Worm (Caenorhabditis elegans) whole organism, young adult: ENCODE data around the gene K07H8.2.

Experiments used
- B0336.3 ChIP-seq: fragments of 200-800 bp; sonication (Bioruptor generic); IDR thresholded peaks from 2 replicates; pipeline ENCODE4 v1.3.6; 2022; ENCODE audit warnings: missing genetic modification characterization, missing compliant biosample characterization
- C17E4.6 ChIP-seq: fragments of 200-800 bp; sonication (Bioruptor generic); IDR thresholded peaks from 2 replicates; pipeline ENCODE4 v1.3.6; 2022; ENCODE audit warnings: missing genetic modification reagents, missing genetic modification characterization, missing compliant biosample characterization
- D2030.7 ChIP-seq: fragments of 200-800 bp; sonication (Bioruptor generic); IDR thresholded peaks from 2 replicates; pipeline ENCODE4 v1.3.6; 2022; ENCODE audit warnings: missing genetic modification reagents, missing genetic modification characterization, missing compliant biosample characterization
- F23B12.7 ChIP-seq: sonication (generic microtip); optimal IDR thresholded peaks from 2 replicates; lab custom pipeline; 2017; ENCODE audit warnings: missing genetic modification characterization, mild to moderate bottlenecking, missing compliant biosample characterization, antibody characterized with exemption, moderate library complexity; ENCODE audit not compliant: insufficient read depth
- F33H1.4 ChIP-seq: fragments of 200-800 bp; sonication (Bioruptor generic); IDR thresholded peaks from 2 replicates; pipeline ENCODE4 v1.3.6; 2022; ENCODE audit warnings: missing genetic modification reagents, missing genetic modification characterization, missing compliant biosample characterization
- F49E8.2 ChIP-seq: sonication (generic microtip); optimal IDR thresholded peaks from 3 replicates; lab custom pipeline; 2017; ENCODE audit warnings: missing genetic modification characterization, mild to moderate bottlenecking, missing compliant biosample characterization, antibody characterized with exemption, moderate library complexity; ENCODE audit not compliant: insufficient read depth
- F57C9.4 ChIP-seq: sonication (generic microtip); optimal IDR thresholded peaks from 2 replicates; lab custom pipeline; 2017; ENCODE audit warnings: mild to moderate bottlenecking, missing genetic modification characterization, missing compliant biosample characterization
- Y53F4B.3 ChIP-seq: fragments of 200-800 bp; sonication (Bioruptor generic); IDR thresholded peaks from 2 replicates; pipeline ENCODE4 v1.3.6; 2022; ENCODE audit warnings: missing genetic modification reagents, missing genetic modification characterization, missing compliant biosample characterization
- Y95B8A.8 ChIP-seq: fragments of 200-800 bp; sonication (Bioruptor generic); IDR thresholded peaks from 2 replicates; pipeline ENCODE4 v1.3.6; 2022; ENCODE audit warnings: missing genetic modification reagents, missing genetic modification characterization, missing compliant biosample characterization
- ZK185.1 ChIP-seq: sonication (generic microtip); optimal IDR thresholded peaks from 2 replicates; lab custom pipeline; 2016; ENCODE audit warnings: mild to moderate bottlenecking, missing genetic modification characterization, missing compliant biosample characterization; ENCODE audit not compliant: poor library complexity, severe bottlenecking
- akir-1 ChIP-seq: fragments of 200-800 bp; sonication (Bioruptor generic); optimal IDR thresholded peaks from 2 replicates; lab custom pipeline; 2018; ENCODE audit warnings: mild to moderate bottlenecking, missing genetic modification characterization, moderate library complexity, missing compliant biosample characterization
- atf-7 ChIP-seq: sonication (generic microtip); optimal IDR thresholded peaks from 2 replicates; lab custom pipeline; 2017; ENCODE audit warnings: mild to moderate bottlenecking, missing genetic modification characterization, missing compliant biosample characterization
- attf-6 ChIP-seq: fragments of 200-800 bp; sonication (Bioruptor generic); IDR thresholded peaks from 2 replicates; pipeline ENCODE4 v1.3.6; 2022; ENCODE audit warnings: missing genetic modification reagents, missing genetic modification characterization, missing compliant biosample characterization
- ccch-3 ChIP-seq: fragments of 200-800 bp; sonication (Bioruptor generic); optimal IDR thresholded peaks from 2 replicates; lab custom pipeline; 2018; ENCODE audit warnings: mild to moderate bottlenecking, missing genetic modification characterization, missing compliant biosample characterization
- cebp-2 ChIP-seq: fragments of 200-800 bp; sonication (Bioruptor generic); IDR thresholded peaks from 2 replicates; pipeline ENCODE4 v1.3.6; 2022; ENCODE audit warnings: missing genetic modification characterization, missing compliant biosample characterization
- ceh-40 ChIP-seq: fragments of 200-800 bp; sonication (Bioruptor generic); IDR thresholded peaks from 2 replicates; pipeline ENCODE4 v1.3.6; 2022; ENCODE audit warnings: missing genetic modification characterization, missing compliant biosample characterization
- ceh-58 ChIP-seq: fragments of 200-800 bp; sonication (Bioruptor generic); IDR thresholded peaks from 2 replicates; pipeline ENCODE4 v1.3.6; 2022; ENCODE audit warnings: missing genetic modification characterization, missing compliant biosample characterization
- chd-7 ChIP-seq: sonication (generic microtip); optimal IDR thresholded peaks from 2 replicates; lab custom pipeline; 2016; ENCODE audit warnings: mild to moderate bottlenecking, missing genetic modification characterization, moderate library complexity, missing compliant biosample characterization
- dpff-1 ChIP-seq: sonication (generic microtip); optimal IDR thresholded peaks from 2 replicates; lab custom pipeline; 2017; ENCODE audit warnings: mild to moderate bottlenecking, missing genetic modification characterization, missing compliant biosample characterization
- efl-1 ChIP-seq: fragments of 150-350 bp; optimal IDR thresholded peaks from 2 replicates; lab custom pipeline; 2014; ENCODE audit warnings: missing biosample characterization, missing genetic modification reagents, missing genetic modification characterization
- egl-44 ChIP-seq: fragments of 200-800 bp; sonication (Bioruptor generic); IDR thresholded peaks from 2 replicates; pipeline ENCODE4 v1.3.6; 2022; ENCODE audit warnings: missing genetic modification reagents, missing genetic modification characterization, missing compliant biosample characterization
- egrh-3 ChIP-seq: fragments of 200-800 bp; sonication (Bioruptor generic); IDR thresholded peaks from 2 replicates; pipeline ENCODE4 v1.3.6; 2022; ENCODE audit warnings: missing genetic modification reagents, missing genetic modification characterization, missing compliant biosample characterization
- ekl-4 ChIP-seq: fragments of 200-800 bp; sonication (Bioruptor generic); IDR thresholded peaks from 2 replicates; pipeline ENCODE4 v1.3.6; 2022; ENCODE audit warnings: missing genetic modification reagents, missing genetic modification characterization, missing compliant biosample characterization
- ets-4 ChIP-seq: fragments of 200-800 bp; sonication (Bioruptor generic); optimal IDR thresholded peaks from 2 replicates; lab custom pipeline; 2018; ENCODE audit warnings: mild to moderate bottlenecking, missing genetic modification characterization, missing compliant biosample characterization
- hmg-20 ChIP-seq: fragments of 200-800 bp; sonication (Bioruptor generic); IDR thresholded peaks from 2 replicates; pipeline ENCODE4 v1.3.6; 2022; ENCODE audit warnings: missing genetic modification reagents, missing genetic modification characterization, missing compliant biosample characterization
- let-526 ChIP-seq: fragments of 200-800 bp; sonication (Bioruptor generic); IDR thresholded peaks from 2 replicates; pipeline ENCODE4 v1.3.6; 2022; ENCODE audit warnings: missing genetic modification reagents, missing genetic modification characterization, missing compliant biosample characterization
- lin-35 ChIP-seq, 3 experiments: fragments of 150-350 bp in 2 of 3; sonication (generic microtip) in 1 of 3; optimal IDR thresholded peaks; 2 replicates each; lab custom pipeline; 2014 to 2018; ENCODE audit warnings: missing biosample characterization in 3 of 3, missing genetic modification characterization in 3 of 3, missing genetic modification reagents in 3 of 3
- lin-54 ChIP-seq: fragments of 200-800 bp; sonication (Bioruptor generic); optimal IDR thresholded peaks from 2 replicates; lab custom pipeline; 2018; ENCODE audit warnings: mild to moderate bottlenecking, missing genetic modification characterization, missing compliant biosample characterization
- madf-3 ChIP-seq: fragments of 200-800 bp; sonication (Bioruptor generic); IDR thresholded peaks from 2 replicates; pipeline ENCODE4 v1.3.6; 2022; ENCODE audit warnings: missing genetic modification reagents, missing genetic modification characterization, missing compliant biosample characterization
- madf-8 ChIP-seq: fragments of 200-800 bp; sonication (Bioruptor generic); conservative IDR thresholded peaks from 2 replicates; pipeline ENCODE4 v1.3.6; 2022; ENCODE audit warnings: missing genetic modification reagents, missing genetic modification characterization, missing compliant biosample characterization
- nfya-1 ChIP-seq: sonication (generic microtip); optimal IDR thresholded peaks from 2 replicates; lab custom pipeline; 2017; ENCODE audit warnings: antibody characterized with exemption, missing compliant biosample characterization, missing genetic modification characterization, borderline replicate concordance; ENCODE audit not compliant: insufficient read depth
- nfya-2 ChIP-seq: fragments of 200-800 bp; sonication (Bioruptor generic); IDR thresholded peaks from 2 replicates; pipeline ENCODE4 v1.3.6; 2022; ENCODE audit warnings: missing genetic modification reagents, missing genetic modification characterization, missing compliant biosample characterization
- nfyb-1 ChIP-seq: fragments of 200-800 bp; sonication (Bioruptor generic); IDR thresholded peaks from 2 replicates; pipeline ENCODE4 v1.3.6; 2022; ENCODE audit warnings: missing genetic modification reagents, missing genetic modification characterization, missing compliant biosample characterization
- nhr-80 ChIP-seq: sonication (generic microtip); optimal IDR thresholded peaks from 2 replicates; lab custom pipeline; 2016; ENCODE audit warnings: missing genetic modification characterization, missing compliant biosample characterization
- nhr-90 ChIP-seq: sonication (generic microtip); optimal IDR thresholded peaks from 2 replicates; lab custom pipeline; 2016; ENCODE audit warnings: missing genotype, mild to moderate bottlenecking, missing genetic modification characterization, missing compliant biosample characterization
- pha-4 ChIP-seq: fragments of 150-350 bp; sonication (generic microtip); optimal IDR thresholded peaks from 2 replicates; lab custom pipeline; 2014; ENCODE audit warnings: missing biosample characterization, missing genetic modification reagents, missing genetic modification characterization
- rec-8 ChIP-seq, 2 experiments: sonication (generic microtip); optimal IDR thresholded peaks; 2 replicates each; lab custom pipeline; 2016; ENCODE audit warnings: mild to moderate bottlenecking in 2 of 2, missing genetic modification characterization in 2 of 2, missing genetic modification reagents in 2 of 2, missing genotype in 2 of 2, missing biosample characterization in 1 of 2, missing compliant biosample characterization in 1 of 2, moderate library complexity in 1 of 2
- repo-1 ChIP-seq: sonication (generic microtip); optimal IDR thresholded peaks from 2 replicates; lab custom pipeline; 2017; ENCODE audit warnings: mild to moderate bottlenecking, missing genetic modification characterization, missing compliant biosample characterization
- sea-2 ChIP-seq: fragments of 200-800 bp; sonication (Bioruptor generic); IDR thresholded peaks from 2 replicates; pipeline ENCODE4 v1.3.6; 2022; ENCODE audit warnings: missing genetic modification characterization, missing compliant biosample characterization
- snpc-3.4 ChIP-seq: sonication (generic microtip); optimal IDR thresholded peaks from 2 replicates; lab custom pipeline; 2017; ENCODE audit warnings: missing genetic modification characterization, mild to moderate bottlenecking, missing compliant biosample characterization, antibody characterized with exemption, moderate library complexity, missing genotype, missing genetic modification reagents
- sptf-2 ChIP-seq: fragments of 200-800 bp; sonication (Bioruptor generic); optimal IDR thresholded peaks from 2 replicates; lab custom pipeline; 2018; ENCODE audit warnings: mild to moderate bottlenecking, missing genetic modification characterization, missing compliant biosample characterization
- tbx-9 ChIP-seq: sonication (generic microtip); optimal IDR thresholded peaks from 2 replicates; lab custom pipeline; 2016; ENCODE audit warnings: borderline replicate concordance, missing genetic modification characterization, inconsistent platforms, missing compliant biosample characterization
- zim-3 ChIP-seq: sonication (generic microtip); optimal IDR thresholded peaks from 2 replicates; lab custom pipeline; 2017; ENCODE audit warnings: mild to moderate bottlenecking, missing genetic modification characterization, moderate library complexity, missing compliant biosample characterization
- ztf-26 ChIP-seq: sonication (generic microtip); optimal IDR thresholded peaks from 2 replicates; lab custom pipeline; 2017; ENCODE audit warnings: missing genetic modification characterization, missing compliant biosample characterization
- ztf-28 ChIP-seq: fragments of 200-800 bp; sonication (Bioruptor generic); IDR thresholded peaks from 2 replicates; pipeline ENCODE4 v1.3.6; 2022; ENCODE audit warnings: missing genetic modification reagents, missing genetic modification characterization, missing compliant biosample characterization

Gene K07H8.2

DNA sequence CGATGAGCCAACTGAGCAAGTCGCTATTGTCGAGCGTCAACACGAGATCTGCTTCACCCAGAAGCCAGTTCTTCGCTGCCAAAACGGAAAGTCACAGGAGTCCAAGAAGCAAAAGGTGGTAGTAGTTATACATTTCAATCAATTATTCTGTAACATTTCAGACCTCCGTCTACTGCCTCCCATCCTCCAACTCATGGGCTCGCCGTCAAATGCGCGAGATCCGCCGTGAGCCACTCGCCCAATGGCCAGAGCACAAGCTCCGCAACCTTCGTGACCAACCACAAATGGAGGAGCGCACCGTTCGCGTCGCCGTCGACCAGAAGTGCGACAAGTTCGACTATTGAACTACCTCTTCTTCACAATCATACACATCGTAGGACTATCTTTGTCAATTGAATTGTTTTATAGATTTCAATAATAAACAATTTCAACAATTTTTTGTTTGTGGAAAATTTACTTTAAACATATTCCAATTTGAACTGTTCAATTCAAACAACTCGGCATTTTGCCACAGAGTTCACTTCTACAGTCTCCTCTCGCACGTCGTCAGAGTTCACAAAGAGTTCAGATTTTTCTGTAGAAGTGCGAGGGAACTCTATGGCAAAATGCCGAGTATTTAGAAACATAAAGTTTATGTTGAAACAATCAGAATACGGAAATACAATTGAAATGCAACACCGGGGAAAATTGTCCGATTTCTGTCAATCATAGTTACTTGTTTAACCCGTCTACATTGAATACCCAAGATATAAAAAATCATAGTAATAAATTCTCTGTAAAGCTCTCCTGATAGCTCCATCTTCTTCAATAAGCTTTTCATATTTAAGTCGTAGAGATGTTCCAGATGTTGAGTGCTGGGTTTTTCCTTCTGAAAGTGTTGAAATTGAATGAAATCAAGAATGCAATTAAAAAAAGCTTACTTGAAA is 25.0 kb upstream of the K07H8.2 start:
- TF ChIP-seq egl-44 (GFP tag; lab: Robert Waterston, UW) (no peak), tbx-9 (tag; lab: Kevin White, UChicago) (no peak), ztf-28 (no peak; the same call in 1 of the 2 replicates), Y53F4B.3 (no peak), ZK185.1 (peak; percentile 46), egrh-3 (peak; percentile 61; the same call in 1 of the 2 replicates), zim-3 (no peak), ekl-4 (0 out of 2 replicates have a peak, but pooled peaks have one; percentile 38), madf-8 (GFP tag; lab: Robert Waterston, UW) (no peak), nfya-2 (0 out of 2 replicates have a peak, but pooled peaks have one; percentile 68), snpc-3.4 (tag; lab: Kevin White, UChicago) (no peak), nfyb-1 (GFP tag; lab: Robert Waterston, UW) (peak; percentile 45), sea-2 (GFP tag; lab: Robert Waterston, UW) (no peak), F49E8.2 (no peak), F33H1.4 (GFP tag; lab: Robert Waterston, UW) (peak; percentile 8; the same call in 1 of the 2 replicates), repo-1 (tag; lab: Kevin White, UChicago) (peak; percentile 90), F23B12.7 (tag; lab: Kevin White, UChicago) (no peak), cebp-2 (peak; percentile 80), hmg-20 (GFP tag; lab: Robert Waterston, UW) (0 out of 2 replicates have a peak, but pooled peaks have one; percentile 15), pha-4 (tag; lab: Kevin White, UChicago) (no peak), lin-54 (peak; percentile 34), C17E4.6 (no peak), dpff-1 (tag; lab: Kevin White, UChicago) (no peak), efl-1 (GFP tag; lab: Kevin White, UChicago) (no peak), ets-4 (GFP tag; lab: Kevin White, UChicago) (no peak), atf-7 (peak; percentile 62), nfya-1 (tag; lab: Kevin White, UChicago) (no peak), madf-3 (GFP tag; lab: Robert Waterston, UW) (peak; percentile 72; the same call in 1 of the 2 replicates), D2030.7 (GFP tag; lab: Robert Waterston, UW) (no peak), ceh-58 (0 out of 2 replicates have a peak, but pooled peaks have one; percentile 73), attf-6 (GFP tag; lab: Robert Waterston, UW) (0 out of 2 replicates have a peak, but pooled peaks have one; percentile 43), chd-7 (tag; lab: Kevin White, UChicago) (peak; percentile 26), akir-1 (GFP tag; lab: Kevin White, UChicago) (no peak), nhr-80 (peak; percentile 76), let-526 (GFP tag; lab: Robert Waterston, UW) (peak; percentile 54; the same call in 1 of the 2 replicates), ceh-40 (GFP tag; lab: Robert Waterston, UW) (0 out of 2 replicates have a peak, but pooled peaks have one; percentile 65), lin-35 (GFP tag; optimal IDR thresholded peaks at IDR 0.05; lab: Kevin White, UChicago) (no peak), rec-8 (tag; optimal IDR thresholded peaks at IDR 0.05; lab: Kevin White, UChicago) (no peak), Y95B8A.8 (GFP tag; lab: Robert Waterston, UW) (0 out of 2 replicates have a peak, but pooled peaks have one; percentile 30), ztf-26 (no peak), sptf-2 (no peak), F57C9.4 (tag; lab: Kevin White, UChicago) (no peak), B0336.3 (peak; percentile 67), nhr-90 (tag; lab: Kevin White, UChicago) (peak; percentile 78), ccch-3 (GFP tag; lab: Kevin White, UChicago) (no peak)
